Fruit fly (Drosophila melanogaster): ENCODE data around the gene CG46320.

CG46320 gene

DNA sequence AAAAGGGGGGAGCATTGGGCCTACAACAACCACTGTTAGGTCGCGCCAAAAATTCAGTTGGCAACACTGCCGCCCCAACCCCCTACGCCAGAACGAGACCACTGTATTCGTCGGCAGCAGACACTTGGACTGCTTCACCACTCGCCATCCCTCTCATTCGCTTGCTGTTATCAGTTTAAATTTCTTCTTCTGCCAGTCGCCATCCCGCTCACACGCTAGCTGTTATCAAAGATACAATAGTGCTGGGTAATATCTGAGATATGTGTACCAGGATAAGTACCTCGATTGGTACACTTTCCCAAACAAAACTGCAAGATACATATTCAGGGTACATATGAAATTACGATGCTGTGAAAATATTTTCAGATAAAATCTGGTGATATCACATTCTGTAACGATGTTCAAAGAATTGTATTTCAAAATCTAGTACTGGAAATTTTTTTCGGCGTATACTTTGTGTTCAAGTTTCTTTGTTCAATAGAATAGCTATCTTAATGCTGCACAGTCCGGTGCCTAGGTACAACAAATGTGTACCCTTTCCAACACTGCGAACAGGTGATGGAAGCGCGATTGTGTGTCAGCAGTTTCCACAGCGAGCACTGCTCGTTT is 107.0 kb downstream of the CG46320 start (continued):
- TF ChIP-seq MTF-1 (GFP tag; optimal IDR thresholded peaks at IDR 0.05; ENCODE audit: borderline replicate concordance) (no peak), Ptx1 (GFP tag; IDR thresholded peaks at IDR 0.05) (peak; percentile 69), sug (tag; optimal IDR thresholded peaks at IDR 0.05) (peak; percentile 87), Hmx (GFP tag; optimal IDR thresholded peaks at IDR 0.05) (peak; percentile 65), Ada2b (GFP tag; IDR thresholded peaks at IDR 0.05) (peak; percentile 73), CG16863 (GFP tag; optimal IDR thresholded peaks at IDR 0.05) (peak; percentile 81), dimm (GFP tag; IDR thresholded peaks at IDR 0.05) (no peak; the same call in 1 of the 2 replicates), CG5245 (GFP tag; optimal IDR thresholded peaks at IDR 0.05) (peak; percentile 46), Neu2 (GFP tag; optimal IDR thresholded peaks at IDR 0.05; ENCODE audit: borderline replicate concordance) (no peak), CG31388 (GFP tag; optimal IDR thresholded peaks at IDR 0.05) (peak; percentile 64), hb (GFP tag; IDR thresholded peaks at IDR 0.05; ENCODE audit: partially characterized antibody) (no peak), fru (optimal IDR thresholded peaks at IDR 0.05) (no peak), CG7556 (GFP tag; optimal IDR thresholded peaks at IDR 0.05) (peak; percentile 90), da (GFP tag; optimal IDR thresholded peaks at IDR 0.05) (peak; percentile 78), Trl (optimal IDR thresholded peaks at IDR 0.05) (no peak), Trl (GFP tag; optimal IDR thresholded peaks at IDR 0.05) (peak; percentile 92), Dfd (GFP tag; optimal IDR thresholded peaks at IDR 0.05) (no peak), az2 (GFP tag; optimal IDR thresholded peaks at IDR 0.05) (peak; percentile 84), wor (GFP tag; IDR thresholded peaks at IDR 0.05) (peak; percentile 50), NC2β (GFP tag; optimal IDR thresholded peaks at IDR 0.05) (peak; percentile 80), CG4328 (GFP tag; optimal IDR thresholded peaks at IDR 0.05) (peak; percentile 91), dpn (GFP tag; optimal IDR thresholded peaks at IDR 0.05) (peak; percentile 82 to 86), disco-r (GFP tag; optimal IDR thresholded peaks at IDR 0.05) (peak; percentile 63), CG12769 (tag; optimal IDR thresholded peaks at IDR 0.05) (peak; percentile 93), Pdp1 (GFP tag; optimal IDR thresholded peaks at IDR 0.05) (peak; percentile 76 to 78), fu2 (GFP tag; optimal IDR thresholded peaks at IDR 0.05) (peak; percentile 86), CG17612 (GFP tag; IDR thresholded peaks at IDR 0.05) (peak; percentile 58), kni (GFP tag; optimal IDR thresholded peaks at IDR 0.05) (peak; percentile 77), Mes4 (GFP tag; optimal IDR thresholded peaks at IDR 0.05) (peak; percentile 75), trh (GFP tag; optimal IDR thresholded peaks at IDR 0.05) (no peak), nmo (GFP tag; optimal IDR thresholded peaks at IDR 0.05) (peak; percentile 89), Doc2 (GFP tag; IDR thresholded peaks at IDR 0.05) (no peak), CG13624 (GFP tag; optimal IDR thresholded peaks at IDR 0.05) (peak; percentile 80), HLH4C (GFP tag; IDR thresholded peaks at IDR 0.05; ENCODE audit: partially characterized antibody) (peak; percentile 50; the same call in 2 of the 3 replicates), ATbp (GFP tag; optimal IDR thresholded peaks at IDR 0.05) (no peak), insv (GFP tag; optimal IDR thresholded peaks at IDR 0.05) (peak in 1 of 2 experiments; percentile 75), vvl (GFP tag; IDR thresholded peaks at IDR 0.05) (peak; percentile 59), esg (GFP tag; conservative IDR thresholded peaks at IDR 0.05) (peak; percentile 81), Vsx1 (GFP tag; optimal IDR thresholded peaks at IDR 0.05) (no peak), prd (optimal IDR thresholded peaks at IDR 0.05) (no peak), prd (GFP tag; IDR thresholded peaks at IDR 0.05) (peak; percentile 80), Xrp1 (GFP tag; IDR thresholded peaks at IDR 0.05) (peak; percentile 82), Hey (tag; optimal IDR thresholded peaks at IDR 0.05) (peak; percentile 22), sob (GFP tag; IDR thresholded peaks at IDR 0.05) (peak; percentile 71), gcm2 (GFP tag; optimal IDR thresholded peaks at IDR 0.05) (peak; percentile 65), CG1024 (GFP tag; IDR thresholded peaks at IDR 0.05) (0 out of 2 replicates have a peak, but pooled peaks have one; percentile 19), CG6689 (GFP tag; IDR thresholded peaks at IDR 0.05) (peak; percentile 62), CG2199 (GFP tag; IDR thresholded peaks at IDR 0.05) (0 out of 3 replicates have a peak, but pooled peaks have one; percentile 23), CG13894 (tag; optimal IDR thresholded peaks at IDR 0.05) (no peak), jigr1 (GFP tag; IDR thresholded peaks at IDR 0.05) (no peak), CG12104 (GFP tag; optimal IDR thresholded peaks at IDR 0.05) (peak; percentile 84)
